Worm (Caenorhabditis elegans) whole organism, young adult: ENCODE data around the gene F16B12.4.

Experiments used
- B0019.2 ChIP-seq: fragments of 200-800 bp; sonication (Bioruptor generic); conservative IDR thresholded peaks from 2 replicates; pipeline ENCODE4 v1.3.6; 2022; ENCODE audit warnings: missing genetic modification reagents, missing genetic modification characterization, missing compliant biosample characterization
- C06A6.2 ChIP-seq: fragments of 200-800 bp; sonication (Bioruptor generic); conservative IDR thresholded peaks from 2 replicates; pipeline ENCODE4 v1.3.6; 2022; ENCODE audit warnings: missing genetic modification characterization, missing compliant biosample characterization
- D2030.7 ChIP-seq: fragments of 200-800 bp; sonication (Bioruptor generic); IDR thresholded peaks from 2 replicates; pipeline ENCODE4 v1.3.6; 2022; ENCODE audit warnings: missing genetic modification reagents, missing genetic modification characterization, missing compliant biosample characterization
- F10E7.11 ChIP-seq: sonication (generic microtip); optimal IDR thresholded peaks from 2 replicates; lab custom pipeline; 2017; ENCODE audit warnings: mild to moderate bottlenecking, missing genetic modification characterization, moderate library complexity, missing compliant biosample characterization
- F22D6.2 ChIP-seq: sonication (generic microtip); optimal IDR thresholded peaks from 2 replicates; lab custom pipeline; 2016; ENCODE audit warnings: mild to moderate bottlenecking, missing genetic modification characterization, missing compliant biosample characterization
- F55B11.4 ChIP-seq: sonication (generic microtip); optimal IDR thresholded peaks from 2 replicates; lab custom pipeline; 2016; ENCODE audit warnings: missing compliant biosample characterization, missing genetic modification characterization, borderline replicate concordance; ENCODE audit not compliant: insufficient read depth
- F57A8.1 ChIP-seq: fragments of 200-800 bp; sonication (Bioruptor generic); optimal IDR thresholded peaks from 2 replicates; lab custom pipeline; 2018; ENCODE audit warnings: mild to moderate bottlenecking, missing genetic modification characterization, moderate library complexity, missing compliant biosample characterization
- K11D2.4 ChIP-seq: fragments of 200-800 bp; sonication (Bioruptor generic); IDR thresholded peaks from 2 replicates; pipeline ENCODE4 v1.3.6; 2022; ENCODE audit warnings: missing genetic modification reagents, missing genetic modification characterization, missing compliant biosample characterization
- ZK185.1 ChIP-seq: sonication (generic microtip); optimal IDR thresholded peaks from 2 replicates; lab custom pipeline; 2016; ENCODE audit warnings: mild to moderate bottlenecking, missing genetic modification characterization, missing compliant biosample characterization; ENCODE audit not compliant: poor library complexity, severe bottlenecking
- akir-1 ChIP-seq: fragments of 200-800 bp; sonication (Bioruptor generic); optimal IDR thresholded peaks from 2 replicates; lab custom pipeline; 2018; ENCODE audit warnings: mild to moderate bottlenecking, missing genetic modification characterization, moderate library complexity, missing compliant biosample characterization
- ama-1 ChIP-seq, 3 experiments: fragments of 150-350 bp in 1 of 3; sonication (generic microtip) in 2 of 3; optimal IDR thresholded peaks; 2 replicates each; lab custom pipeline; 2014 to 2018; ENCODE audit warnings: missing biosample characterization in 2 of 3, missing genetic modification characterization in 2 of 3, missing genetic modification reagents in 2 of 3
- atf-7 ChIP-seq: sonication (generic microtip); optimal IDR thresholded peaks from 2 replicates; lab custom pipeline; 2017; ENCODE audit warnings: mild to moderate bottlenecking, missing genetic modification characterization, missing compliant biosample characterization
- cebp-1 ChIP-seq, 2 experiments: fragments of 200-800 bp in 1 of 2; sonication (Bioruptor generic) in 1 of 2; sonication (generic microtip) in 1 of 2; IDR thresholded peaks in 1 of 2; optimal IDR thresholded peaks in 1 of 2; 2 replicates each; pipeline versions ENCODE4 v1.3.6 to Lab custom; 2017 to 2022; ENCODE audit warnings: missing compliant biosample characterization in 2 of 2, missing genetic modification characterization in 2 of 2, mild to moderate bottlenecking in 1 of 2, missing genetic modification reagents in 1 of 2, moderate library complexity in 1 of 2
- chd-7 ChIP-seq: sonication (generic microtip); optimal IDR thresholded peaks from 2 replicates; lab custom pipeline; 2016; ENCODE audit warnings: mild to moderate bottlenecking, missing genetic modification characterization, moderate library complexity, missing compliant biosample characterization
- efl-1 ChIP-seq: fragments of 150-350 bp; optimal IDR thresholded peaks from 2 replicates; lab custom pipeline; 2014; ENCODE audit warnings: missing biosample characterization, missing genetic modification reagents, missing genetic modification characterization
- egl-44 ChIP-seq: fragments of 200-800 bp; sonication (Bioruptor generic); IDR thresholded peaks from 2 replicates; pipeline ENCODE4 v1.3.6; 2022; ENCODE audit warnings: missing genetic modification reagents, missing genetic modification characterization, missing compliant biosample characterization
- hlh-26 ChIP-seq: fragments of 200-800 bp; sonication (Bioruptor generic); conservative IDR thresholded peaks from 2 replicates; pipeline ENCODE4 v1.3.6; 2022; ENCODE audit warnings: missing genetic modification reagents, missing genetic modification characterization, missing compliant biosample characterization
- hmg-1.2 ChIP-seq: fragments of 200-800 bp; sonication (Bioruptor generic); IDR thresholded peaks from 2 replicates; pipeline ENCODE4 v1.3.6; 2022; ENCODE audit warnings: missing genetic modification reagents, missing genetic modification characterization, missing compliant biosample characterization
- hmg-20 ChIP-seq: fragments of 200-800 bp; sonication (Bioruptor generic); IDR thresholded peaks from 2 replicates; pipeline ENCODE4 v1.3.6; 2022; ENCODE audit warnings: missing genetic modification reagents, missing genetic modification characterization, missing compliant biosample characterization
- hrde-1 ChIP-seq: sonication (generic microtip); optimal IDR thresholded peaks from 2 replicates; lab custom pipeline; 2016; ENCODE audit warnings: missing genetic modification characterization, mild to moderate bottlenecking, missing compliant biosample characterization, moderate library complexity, missing genotype, missing genetic modification reagents, borderline replicate concordance
- lir-1 ChIP-seq: fragments of 200-800 bp; sonication (Bioruptor generic); conservative IDR thresholded peaks from 2 replicates; pipeline ENCODE4 v1.3.6; 2022; ENCODE audit warnings: missing genetic modification reagents, missing genetic modification characterization, missing compliant biosample characterization
- rcor-1 ChIP-seq: fragments of 200-800 bp; sonication (Bioruptor generic); IDR thresholded peaks from 2 replicates; pipeline ENCODE4 v1.3.6; 2022; ENCODE audit warnings: missing genetic modification reagents, missing genetic modification characterization, missing compliant biosample characterization
- rpc-1 ChIP-seq, 2 experiments: fragments of 150-350 bp in 1 of 2; sonication (generic microtip) in 1 of 2; optimal IDR thresholded peaks; 2 replicates each; lab custom pipeline; 2014 to 2018; ENCODE audit warnings: missing biosample characterization in 1 of 2, missing genetic modification characterization in 1 of 2, missing genetic modification reagents in 1 of 2, missing genotype in 1 of 2
- snpc-1.1 ChIP-seq: sonication (generic microtip); optimal IDR thresholded peaks from 2 replicates; lab custom pipeline; 2017; ENCODE audit warnings: missing genetic modification characterization, mild to moderate bottlenecking, missing compliant biosample characterization, antibody characterized with exemption, moderate library complexity, missing genotype, missing genetic modification reagents; ENCODE audit not compliant: insufficient read depth
- snpc-4 ChIP-seq, 5 experiments: fragments of 150-350 bp in 1 of 5; sonication (generic microtip) in 4 of 5; optimal IDR thresholded peaks; 2 replicates each; lab custom pipeline; 2014 to 2018; ENCODE audit warnings: missing genetic modification characterization in 5 of 5, missing biosample characterization in 3 of 5, antibody characterized with exemption in 2 of 5, mild to moderate bottlenecking in 2 of 5, missing compliant biosample characterization in 2 of 5, missing genotype in 2 of 5, moderate library complexity in 2 of 5, missing genetic modification reagents in 1 of 5
- somi-1 ChIP-seq: fragments of 200-800 bp; sonication (Bioruptor generic); optimal IDR thresholded peaks from 2 replicates; lab custom pipeline; 2018; ENCODE audit warnings: mild to moderate bottlenecking, missing genetic modification characterization, missing compliant biosample characterization
- tlf-1 ChIP-seq: fragments of 200-800 bp; sonication (Bioruptor generic); optimal IDR thresholded peaks from 2 replicates; lab custom pipeline; 2018; ENCODE audit warnings: mild to moderate bottlenecking, missing genetic modification characterization, missing compliant biosample characterization
- zim-3 ChIP-seq: sonication (generic microtip); optimal IDR thresholded peaks from 2 replicates; lab custom pipeline; 2017; ENCODE audit warnings: mild to moderate bottlenecking, missing genetic modification characterization, moderate library complexity, missing compliant biosample characterization

F16B12.4 gene

DNA sequence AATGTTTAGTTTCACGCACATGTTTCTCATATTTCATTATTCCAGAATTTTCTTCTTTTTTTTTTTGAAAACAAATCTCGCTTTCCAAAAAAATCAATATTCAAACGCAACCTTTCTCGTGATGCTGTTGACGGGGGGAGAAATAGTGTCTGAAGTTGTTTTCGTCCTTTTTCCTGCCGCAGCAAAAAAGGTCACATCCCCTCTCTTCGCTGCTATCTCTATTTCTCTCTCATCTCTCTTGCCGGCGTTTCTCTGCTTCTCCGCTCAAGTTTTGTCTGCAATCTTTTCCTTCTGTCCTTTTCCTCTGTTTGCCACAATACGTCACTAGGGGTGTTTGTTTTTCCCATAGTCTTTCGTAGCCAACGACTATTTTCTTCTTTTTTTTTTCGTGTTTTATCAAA, 48.3 kb upstream of the F16B12.4 start (continued):
- TF ChIP-seq hlh-26 (GFP tag; lab: Robert Waterston, UW) = no peak
- no peak for TF ChIP-seq D2030.7 (GFP tag; lab: Robert Waterston, UW)
- no peak for TF ChIP-seq tlf-1 (GFP tag; lab: Kevin White, UChicago)
- TF ChIP-seq hmg-1.2 = peak; percentile 67; the same call in 1 of the 2 replicates
- TF ChIP-seq, all 124 proteins: peak for 27

DNA sequence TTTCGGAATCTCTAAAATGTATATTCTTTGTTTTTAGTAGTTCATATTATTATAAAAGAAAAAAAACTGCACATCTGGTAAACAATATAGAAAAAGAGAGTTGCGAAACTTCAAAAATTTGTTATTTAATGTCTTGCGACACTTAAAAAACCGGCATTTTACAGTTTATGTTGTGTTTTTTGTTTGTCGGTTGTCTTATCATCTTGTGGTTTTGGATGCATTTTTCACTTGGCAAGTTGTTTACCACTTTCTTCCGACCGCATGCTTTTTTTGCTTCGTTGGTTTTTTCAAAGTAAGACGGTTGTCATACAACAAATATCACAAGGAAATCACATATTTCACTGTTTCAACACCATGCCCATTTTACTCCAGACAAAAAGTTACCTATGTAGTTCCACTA, 47.2 kb upstream of the F16B12.4 start:
- TF ChIP-seq snpc-1.1 (tag; lab: Kevin White, UChicago) (no peak), ZK185.1 (no peak), snpc-4 (GFP tag; optimal IDR thresholded peaks at IDR 0.05; lab: Kevin White, UChicago) (no peak), snpc-4 (tag; optimal IDR thresholded peaks at IDR 0.05; lab: Kevin White, UChicago) (peak in 2 of 4 experiments; percentile 1 to 14), rpc-1 (optimal IDR thresholded peaks at IDR 0.05; lab: Kevin White, UChicago) (no peak), rpc-1 (tag; optimal IDR thresholded peaks at IDR 0.05; lab: Kevin White, UChicago) (no peak), cebp-1 (GFP tag; IDR thresholded peaks at IDR 0.05; lab: Robert Waterston, UW) (peak; percentile 80), cebp-1 (tag; optimal IDR thresholded peaks at IDR 0.05; lab: Kevin White, UChicago) (peak; percentile 90), C06A6.2 (GFP tag; lab: Robert Waterston, UW) (no peak)

ce11 chrX:14141896-14142392, 43.5 kb upstream of the F16B12.4 start, which contains the start of gene ceh-89:
Gene ceh-89 (plus strand): TSS chrX:14141946.
- TF ChIP-seq F22D6.2 (no peak), akir-1 (GFP tag; lab: Kevin White, UChicago) (no peak), zim-3 (tag; lab: Kevin White, UChicago) (no peak), efl-1 (GFP tag; lab: Kevin White, UChicago) (no peak)
- TF ChIP-seq, all 124 proteins: peak for 0

DNA sequence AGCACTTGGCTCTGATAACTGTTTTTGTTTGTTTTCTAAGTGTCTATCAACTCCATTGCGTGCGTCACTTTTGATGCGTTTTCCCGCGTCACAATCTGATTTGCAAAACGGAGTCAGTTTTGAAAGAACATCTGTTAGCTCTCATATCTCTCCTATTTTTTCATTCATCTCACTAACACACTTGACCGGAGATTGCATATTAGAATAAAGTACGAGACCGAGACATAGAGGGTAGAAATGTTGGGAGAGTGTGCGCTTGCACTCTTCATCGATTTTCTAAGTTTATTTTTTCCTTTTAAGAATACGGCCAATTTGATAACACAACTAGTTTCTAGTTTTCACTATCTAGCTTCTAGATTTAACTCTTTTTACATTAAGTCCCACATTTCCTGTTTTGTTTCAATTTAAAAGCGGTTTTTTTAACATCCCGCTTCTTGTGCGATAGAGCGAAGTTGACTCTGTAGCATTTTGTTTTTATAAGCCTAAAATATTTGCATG, 42.9 kb upstream of the F16B12.4 start:
- TF ChIP-seq ama-1 (optimal IDR thresholded peaks at IDR 0.05; lab: Kevin White, UChicago) (no peak), ama-1 (GFP tag; optimal IDR thresholded peaks at IDR 0.05; lab: Kevin White, UChicago) (no peak), F10E7.11 (tag; lab: Kevin White, UChicago) (no peak), F55B11.4 (tag; lab: Kevin White, UChicago) (no peak), egl-44 (GFP tag; lab: Robert Waterston, UW) (no peak), somi-1 (no peak), lir-1 (GFP tag; lab: Robert Waterston, UW) (no peak), F57A8.1 (no peak), rcor-1 (GFP tag; lab: Robert Waterston, UW) (no peak), B0019.2 (GFP tag; lab: Robert Waterston, UW) (no peak), hrde-1 (tag; lab: Kevin White, UChicago) (no peak), atf-7 (tag; lab: Kevin White, UChicago) (no peak), D2030.7 (GFP tag; lab: Robert Waterston, UW) (no peak)
- TF ChIP-seq, all 124 proteins: peak for 0

- no peak for TF ChIP-seq K11D2.4
- TF ChIP-seq hmg-20 = no peak
- no peak for TF ChIP-seq chd-7 (tag; lab: Kevin White, UChicago)
- no peak for TF ChIP-seq B0019.2 (GFP tag; lab: Robert Waterston, UW)
Measured at ce11 chrX:14140040-14140439, 41.6 kb upstream of the F16B12.4 start, which contains the start of gene nkat-1. Gene nkat-1 (minus strand): TSS chrX:14140140.
